Worm (Caenorhabditis elegans) whole organism, late embryonic: ENCODE data around the gene F13B12.7.
A peak's percentile ranks its signal among the peaks of the same experiment; 100 is the strongest.

Source experiments
- C08G9.2 ChIP-seq: sonication (generic microtip); optimal IDR thresholded peaks from 2 replicates; lab custom pipeline; 2016; ENCODE audit warnings: mild to moderate bottlenecking, missing genetic modification characterization, moderate library complexity, missing compliant biosample characterization
- F13H6.1 ChIP-seq: sonication (generic microtip); optimal IDR thresholded peaks from 2 replicates; lab custom pipeline; 2016; ENCODE audit warnings: missing genetic modification characterization, missing compliant biosample characterization
- K09A11.1 ChIP-seq: sonication (generic microtip); optimal IDR thresholded peaks from 2 replicates; lab custom pipeline; 2017; ENCODE audit warnings: antibody characterized with exemption, mild to moderate bottlenecking, missing genetic modification characterization, missing compliant biosample characterization; ENCODE audit not compliant: insufficient read depth
- ahr-1 ChIP-seq: sonication (generic microtip); optimal IDR thresholded peaks from 2 replicates; lab custom pipeline; 2016; ENCODE audit warnings: missing genetic modification characterization, missing compliant biosample characterization
- ama-1 ChIP-seq: fragments of 150-350 bp; optimal IDR thresholded peaks from 2 replicates; lab custom pipeline; 2014
- ceh-14 ChIP-seq: sonication (generic microtip); optimal IDR thresholded peaks from 2 replicates; lab custom pipeline; 2016; ENCODE audit warnings: missing genotype, missing genetic modification characterization, missing compliant biosample characterization
- ceh-18 ChIP-seq: sonication (generic microtip); optimal IDR thresholded peaks from 2 replicates; lab custom pipeline; 2016; ENCODE audit warnings: missing genetic modification characterization, missing compliant biosample characterization
- ceh-19 ChIP-seq: fragments of 200-800 bp; sonication (Bioruptor generic); optimal IDR thresholded peaks from 2 replicates; lab custom pipeline; 2018; ENCODE audit warnings: mild to moderate bottlenecking, missing genetic modification characterization, missing compliant biosample characterization
- ceh-22 ChIP-seq: sonication (generic microtip); optimal IDR thresholded peaks from 2 replicates; lab custom pipeline; 2017; ENCODE audit warnings: missing biosample characterization, missing genetic modification characterization
- ceh-24 ChIP-seq: sonication (generic microtip); optimal IDR thresholded peaks from 2 replicates; lab custom pipeline; 2016; ENCODE audit warnings: mild to moderate bottlenecking, missing genetic modification characterization, missing compliant biosample characterization
- ceh-30 ChIP-seq: fragments of 150-350 bp; optimal IDR thresholded peaks from 2 replicates; lab custom pipeline; 2014; ENCODE audit warnings: missing biosample characterization, missing genetic modification characterization
- ceh-31 ChIP-seq: sonication (generic microtip); optimal IDR thresholded peaks from 2 replicates; lab custom pipeline; 2016; ENCODE audit warnings: missing genetic modification characterization, missing compliant biosample characterization
- ceh-34 ChIP-seq: sonication (generic microtip); optimal IDR thresholded peaks from 2 replicates; lab custom pipeline; 2016; ENCODE audit warnings: mild to moderate bottlenecking, missing genetic modification characterization, missing compliant biosample characterization
- ceh-45 ChIP-seq: fragments of 200-800 bp; sonication (Bioruptor generic); IDR thresholded peaks from 2 replicates; pipeline ENCODE4 v1.3.6; 2022; ENCODE audit warnings: missing genetic modification reagents, missing genetic modification characterization, missing compliant biosample characterization
- ceh-6 ChIP-seq: fragments of 200-800 bp; sonication (Bioruptor generic); optimal IDR thresholded peaks from 2 replicates; lab custom pipeline; 2018; ENCODE audit warnings: mild to moderate bottlenecking, missing genetic modification characterization, missing compliant biosample characterization
- elt-2 ChIP-seq: sonication (generic microtip); optimal IDR thresholded peaks from 2 replicates; lab custom pipeline; 2016; ENCODE audit warnings: missing genetic modification reagents, missing genetic modification characterization, missing compliant biosample characterization
- ets-4 ChIP-seq: sonication (generic microtip); optimal IDR thresholded peaks from 2 replicates; lab custom pipeline; 2016; ENCODE audit warnings: missing genetic modification characterization, missing compliant biosample characterization
- eyg-1 ChIP-seq: sonication (generic microtip); optimal IDR thresholded peaks from 2 replicates; lab custom pipeline; 2016; ENCODE audit warnings: missing genotype, missing genetic modification characterization, missing compliant biosample characterization
- fkh-10 ChIP-seq: fragments of 150-350 bp; optimal IDR thresholded peaks from 2 replicates; lab custom pipeline; 2014; ENCODE audit warnings: missing biosample characterization, missing genetic modification reagents, missing genetic modification characterization
- hlh-13 ChIP-seq: fragments of 200-800 bp; sonication (Bioruptor generic); optimal IDR thresholded peaks from 2 replicates; lab custom pipeline; 2018; ENCODE audit warnings: mild to moderate bottlenecking, missing genetic modification characterization, missing compliant biosample characterization
- hlh-6 ChIP-seq: sonication (generic microtip); optimal IDR thresholded peaks from 2 replicates; lab custom pipeline; 2016; ENCODE audit warnings: missing genotype, missing genetic modification characterization, missing compliant biosample characterization
- lim-6 ChIP-seq: sonication (generic microtip); optimal IDR thresholded peaks from 2 replicates; lab custom pipeline; 2016; ENCODE audit warnings: missing genetic modification characterization, missing compliant biosample characterization
- lin-11 ChIP-seq: fragments of 200-800 bp; sonication (Bioruptor generic); optimal IDR thresholded peaks from 2 replicates; lab custom pipeline; 2018; ENCODE audit warnings: mild to moderate bottlenecking, missing genetic modification characterization, missing compliant biosample characterization
- madf-2 ChIP-seq: sonication (generic microtip); optimal IDR thresholded peaks from 2 replicates; lab custom pipeline; 2017; ENCODE audit warnings: missing genetic modification characterization, missing compliant biosample characterization
- mec-3 ChIP-seq: sonication (generic microtip); optimal IDR thresholded peaks from 2 replicates; lab custom pipeline; 2016; ENCODE audit warnings: borderline replicate concordance, missing genetic modification characterization, missing compliant biosample characterization
- nfya-1 ChIP-seq: sonication (generic microtip); optimal IDR thresholded peaks from 2 replicates; lab custom pipeline; 2017; ENCODE audit warnings: missing genetic modification characterization, mild to moderate bottlenecking, missing compliant biosample characterization, antibody characterized with exemption, moderate library complexity
- pat-9 ChIP-seq: fragments of 200-800 bp; sonication (Bioruptor generic); optimal IDR thresholded peaks from 2 replicates; lab custom pipeline; 2018; ENCODE audit warnings: mild to moderate bottlenecking, missing genetic modification characterization, moderate library complexity, missing compliant biosample characterization
- pax-1 ChIP-seq: fragments of 150-350 bp; optimal IDR thresholded peaks from 2 replicates; lab custom pipeline; 2014; ENCODE audit warnings: missing biosample characterization, missing genetic modification characterization
- rnt-1 ChIP-seq: sonication (generic microtip); optimal IDR thresholded peaks from 2 replicates; lab custom pipeline; 2016; ENCODE audit warnings: missing genetic modification characterization, missing compliant biosample characterization
- sdc-2 ChIP-seq: sonication (generic microtip); optimal IDR thresholded peaks from 2 replicates; lab custom pipeline; 2016; ENCODE audit warnings: missing genotype, missing genetic modification characterization, missing compliant biosample characterization
- sox-4 ChIP-seq: sonication (generic microtip); optimal IDR thresholded peaks from 2 replicates; lab custom pipeline; 2017; ENCODE audit warnings: mild to moderate bottlenecking, missing genetic modification characterization, inconsistent platforms, missing compliant biosample characterization
- syd-9 ChIP-seq: sonication (generic microtip); optimal IDR thresholded peaks from 2 replicates; lab custom pipeline; 2016; ENCODE audit warnings: mild to moderate bottlenecking, missing genetic modification characterization, moderate library complexity, missing compliant biosample characterization
- tbx-2 ChIP-seq: sonication (generic microtip); optimal IDR thresholded peaks from 2 replicates; lab custom pipeline; 2016; ENCODE audit warnings: missing genetic modification characterization, missing compliant biosample characterization
- ttx-3 ChIP-seq: sonication (generic microtip); optimal IDR thresholded peaks from 2 replicates; lab custom pipeline; 2016; ENCODE audit warnings: missing genetic modification reagents, missing genetic modification characterization, missing compliant biosample characterization
- unc-3 ChIP-seq, 2 experiments: fragments of 200-800 bp in 1 of 2; sonication (Bioruptor generic) in 1 of 2; sonication (generic microtip) in 1 of 2; conservative IDR thresholded peaks in 1 of 2; optimal IDR thresholded peaks in 1 of 2; 2 replicates each; pipeline versions ENCODE4 v1.3.6 to Lab custom; 2016 to 2022; ENCODE audit warnings: missing compliant biosample characterization in 2 of 2, missing genetic modification characterization in 2 of 2, missing genetic modification reagents in 1 of 2
- unc-42 ChIP-seq: sonication (generic microtip); optimal IDR thresholded peaks from 2 replicates; lab custom pipeline; 2016; ENCODE audit warnings: missing genotype, missing genetic modification characterization, missing compliant biosample characterization
- unc-55 ChIP-seq: sonication (generic microtip); optimal IDR thresholded peaks from 2 replicates; lab custom pipeline; 2017; ENCODE audit warnings: missing biosample characterization, missing genetic modification reagents, missing genetic modification characterization
- unc-86 ChIP-seq: sonication (generic microtip); optimal IDR thresholded peaks from 2 replicates; lab custom pipeline; 2016; ENCODE audit warnings: missing genetic modification characterization, missing compliant biosample characterization
- zip-5 ChIP-seq: sonication (generic microtip); optimal IDR thresholded peaks from 2 replicates; lab custom pipeline; 2016; ENCODE audit warnings: missing genetic modification characterization, missing compliant biosample characterization
- ztf-16 ChIP-seq: sonication (generic microtip); optimal IDR thresholded peaks from 2 replicates; lab custom pipeline; 2017; ENCODE audit warnings: missing genetic modification characterization, missing compliant biosample characterization

The F13B12.7 gene

ce11 chrIV:10443510-10443909, at the start of gene F13B12.7:
F13B12.7 (plus strand) TSS chrIV:10443810.
- TF ChIP-seq hlh-13 (GFP tag; lab: Kevin White, UChicago) (no peak), tbx-2 (tag; lab: Kevin White, UChicago) (no peak)

- TF ChIP-seq unc-42 (tag; lab: Kevin White, UChicago): no peak
- no peak for TF ChIP-seq ceh-31 (tag; lab: Kevin White, UChicago)
- no peak for TF ChIP-seq ttx-3 (tag; lab: Kevin White, UChicago)
- no peak for TF ChIP-seq ets-4 (tag; lab: Kevin White, UChicago)
- TF ChIP-seq ceh-6: no peak
- TF ChIP-seq sox-4 (tag; lab: Kevin White, UChicago): no peak
- no peak for TF ChIP-seq zip-5 (tag; lab: Kevin White, UChicago)
- TF ChIP-seq ceh-30: no peak
- TF ChIP-seq hlh-6 (tag; lab: Kevin White, UChicago): no peak
- no peak for TF ChIP-seq eyg-1
- no peak for TF ChIP-seq ama-1 (lab: Kevin White, UChicago)
- TF ChIP-seq lin-11: no peak
- TF ChIP-seq unc-55 (GFP tag; lab: Kevin White, UChicago): no peak
- TF ChIP-seq ceh-34 (tag; lab: Kevin White, UChicago): no peak
- no peak for TF ChIP-seq ceh-45
- TF ChIP-seq ztf-16: no peak
- TF ChIP-seq pax-1 (tag; lab: Kevin White, UChicago): no peak
Observed at ce11 chrIV:10394858-10395257, 48.8 kb upstream of the F13B12.7 start, which contains the start of gene R10H10.4. R10H10.4 (minus strand) TSS chrIV:10394958.

ce11 chrIV:10396827-10397226, 46.8 kb upstream of the F13B12.7 start:
- TF ChIP-seq pat-9 (no peak), elt-2 (tag; lab: Kevin White, UChicago) (no peak), unc-42 (tag; lab: Kevin White, UChicago) (peak; percentile 80), madf-2 (tag; lab: Kevin White, UChicago) (no peak), K09A11.1 (no peak)
- TF ChIP-seq, all 69 proteins: peak for 1

ce11 chrIV:10398244-10398643, 45.4 kb upstream of the F13B12.7 start:
- TF ChIP-seq unc-42 (tag; lab: Kevin White, UChicago) (peak; percentile 69), ceh-24 (tag; lab: Kevin White, UChicago) (no peak), syd-9 (tag; lab: Kevin White, UChicago) (no peak), ceh-31 (tag; lab: Kevin White, UChicago) (peak; percentile 14), nfya-1 (tag; lab: Kevin White, UChicago) (peak; percentile 0)

ce11 chrIV:10403193-10404058, 40.2 kb upstream of the F13B12.7 start, which contains the start of gene gpa-7:
gpa-7 (plus strand) TSS chrIV:10404008.
- TF ChIP-seq sox-4 (tag; lab: Kevin White, UChicago) (no peak), rnt-1 (tag; lab: Kevin White, UChicago) (peak; percentile 44), F13H6.1 (tag; lab: Kevin White, UChicago) (peak; percentile 63), ceh-34 (tag; lab: Kevin White, UChicago) (peak; percentile 82), eyg-1 (no peak), sdc-2 (tag; lab: Kevin White, UChicago) (peak; percentile 39), ztf-16 (no peak), pat-9 (peak; percentile 35), fkh-10 (peak; percentile 53), unc-55 (GFP tag; lab: Kevin White, UChicago) (peak; percentile 54), unc-86 (tag; lab: Kevin White, UChicago) (peak; percentile 22), ceh-18 (tag; lab: Kevin White, UChicago) (peak; percentile 88), lim-6 (tag; lab: Kevin White, UChicago) (peak; percentile 15), C08G9.2 (peak; percentile 44), ceh-14 (peak; percentile 75), K09A11.1 (no peak), ahr-1 (tag; lab: Kevin White, UChicago) (no peak), ceh-19 (GFP tag; lab: Kevin White, UChicago) (peak; percentile 74), unc-42 (tag; lab: Kevin White, UChicago) (peak; percentile 86), unc-3 (GFP tag; conservative IDR thresholded peaks at IDR 0.05; lab: Robert Waterston, UW) (no peak; the same call in 1 of the 2 replicates), unc-3 (tag; optimal IDR thresholded peaks at IDR 0.05; lab: Kevin White, UChicago) (peak; percentile 50), ceh-22 (no peak), ama-1 (lab: Kevin White, UChicago) (no peak), nfya-1 (tag; lab: Kevin White, UChicago) (peak; percentile 86), ceh-6 (no peak), ceh-31 (tag; lab: Kevin White, UChicago) (peak; percentile 88), tbx-2 (tag; lab: Kevin White, UChicago) (peak; percentile 83), mec-3 (peak; percentile 3), ceh-24 (tag; lab: Kevin White, UChicago) (no peak)
